Worm (Caenorhabditis elegans): ENCODE measurements around the gene hecd-1.

DNA sequence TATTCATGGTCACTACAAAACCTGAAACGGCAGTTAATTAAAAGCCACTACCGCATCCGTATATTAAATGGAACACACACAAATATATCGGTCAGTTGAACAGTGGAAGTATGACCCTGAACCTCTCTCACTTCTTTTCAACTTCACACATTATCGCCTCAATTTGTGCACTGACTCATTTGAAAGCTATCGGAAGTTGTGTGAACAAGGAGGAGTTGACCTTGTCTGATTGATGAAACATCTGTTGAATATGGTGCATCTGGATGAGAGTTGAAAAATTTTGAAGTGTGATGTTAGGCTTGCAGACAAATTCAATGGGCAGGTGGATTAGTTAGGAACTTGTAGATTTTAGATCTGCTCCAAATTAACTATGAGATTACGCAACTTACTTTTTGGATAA, 47.1 kb downstream of the hecd-1 start:
- TF ChIP-seq sea-2 (GFP tag; IDR thresholded peaks at IDR 0.05), result no peak
- TF ChIP-seq unc-62 (GFP tag; optimal IDR thresholded peaks at IDR 0.05), result no peak
- TF ChIP-seq zfh-2 (GFP tag; conservative IDR thresholded peaks at IDR 0.05), result no peak
- TF ChIP-seq dpl-1 (GFP tag; optimal IDR thresholded peaks at IDR 0.05), result no peak
- TF ChIP-seq lin-35 (GFP tag; optimal IDR thresholded peaks at IDR 0.05), result no peak
- no peak for TF ChIP-seq ztf-28 (GFP tag; IDR thresholded peaks at IDR 0.05)
- no peak for TF ChIP-seq let-526 (GFP tag; IDR thresholded peaks at IDR 0.05)
- TF ChIP-seq F57C9.4 (tag; optimal IDR thresholded peaks at IDR 0.05), result no peak
- no peak for TF ChIP-seq pha-4 (tag; optimal IDR thresholded peaks at IDR 0.05)
- TF ChIP-seq let-607 (tag; optimal IDR thresholded peaks at IDR 0.05), result no peak
- TF ChIP-seq F39B2.1 (GFP tag; IDR thresholded peaks at IDR 0.05), result no peak
- no peak for TF ChIP-seq tbp1 (GFP tag; optimal IDR thresholded peaks at IDR 0.05)
- TF ChIP-seq egl-18 (GFP tag; IDR thresholded peaks at IDR 0.05), result no peak
- no peak for TF ChIP-seq hsf-1 (GFP tag; IDR thresholded peaks at IDR 0.05)
